Worm (Caenorhabditis elegans) whole organism, L4 larva: Measurements from ENCODE around the gene spe-43.

Experiments
- F37D6.2 ChIP-seq: sonication (generic microtip); optimal IDR thresholded peaks from 2 replicates; lab custom pipeline; 2016; ENCODE audit warnings: mild to moderate bottlenecking, missing genetic modification characterization, missing compliant biosample characterization
- dmd-9 ChIP-seq: fragments of 200-800 bp; sonication (Bioruptor generic); IDR thresholded peaks from 2 replicates; pipeline ENCODE4 v1.3.6; 2022; ENCODE audit warnings: missing genetic modification reagents, missing genetic modification characterization, missing compliant biosample characterization
- dve-1 ChIP-seq: sonication (generic microtip); optimal IDR thresholded peaks from 2 replicates; lab custom pipeline; 2017; ENCODE audit warnings: antibody characterized with exemption, mild to moderate bottlenecking, missing genetic modification characterization, missing compliant biosample characterization; ENCODE audit not compliant: insufficient read depth
- fos-1 ChIP-seq: fragments of 150-350 bp; optimal IDR thresholded peaks from 2 replicates; lab custom pipeline; 2014; ENCODE audit warnings: missing biosample characterization, missing genetic modification characterization
- snpc-1.2 ChIP-seq: fragments of 200-800 bp; sonication (Bioruptor generic); IDR thresholded peaks from 2 replicates; pipeline ENCODE4 v1.3.6; 2022; ENCODE audit warnings: missing genetic modification reagents, missing genetic modification characterization, missing compliant biosample characterization
- unc-62 ChIP-seq, 3 experiments: fragments of 150-350 bp in 1 of 3; sonication (generic microtip); optimal IDR thresholded peaks in 2 of 3; peaks in 1 of 3; 1 replicate in 1 of 3; 2 replicates in 2 of 3; lab custom pipeline; 2014 to 2017; ENCODE audit warnings: missing biosample characterization in 3 of 3, missing genetic modification characterization in 3 of 3, missing genetic modification reagents in 3 of 3, missing genotype in 1 of 3

DNA sequence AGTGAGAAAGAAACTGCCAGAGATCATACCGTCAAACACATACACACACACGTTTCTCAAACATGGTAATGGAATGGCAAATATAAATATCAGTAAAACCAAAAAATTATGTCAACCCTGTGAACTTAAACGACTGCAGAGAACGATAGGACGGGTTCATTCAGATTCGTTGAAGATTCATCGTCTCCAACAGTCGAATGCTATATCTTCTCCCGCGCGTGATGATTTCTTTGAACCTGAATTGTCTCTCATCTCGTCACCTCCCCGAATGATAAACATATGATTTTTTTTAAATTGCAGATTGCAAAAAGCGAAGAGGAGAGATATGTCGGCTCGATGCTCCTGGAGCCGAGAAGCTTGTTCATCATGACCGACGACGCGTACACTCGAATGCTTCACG is 31.3 kb downstream of the spe-43 start:
- TF ChIP-seq fos-1 (tag; lab: Kevin White, UChicago) (no peak), snpc-1.2 (GFP tag; lab: Robert Waterston, UW) (no peak), unc-62 (GFP tag; optimal IDR thresholded peaks at IDR 0.05 in 1 of 2; lab: Kevin White, UChicago) (no peak), unc-62 (tag; optimal IDR thresholded peaks at IDR 0.05; lab: Kevin White, UChicago) (no peak), dmd-9 (GFP tag; lab: Robert Waterston, UW) (no peak), F37D6.2 (tag; lab: Kevin White, UChicago) (no peak), dve-1 (tag; lab: Kevin White, UChicago) (no peak)
